Fruit fly (Drosophila melanogaster): ENCODE data around the gene VhaAC39-2.
A peak's percentile ranks its signal among the peaks of the same experiment; 100 is the strongest.

Gene VhaAC39-2

DNA sequence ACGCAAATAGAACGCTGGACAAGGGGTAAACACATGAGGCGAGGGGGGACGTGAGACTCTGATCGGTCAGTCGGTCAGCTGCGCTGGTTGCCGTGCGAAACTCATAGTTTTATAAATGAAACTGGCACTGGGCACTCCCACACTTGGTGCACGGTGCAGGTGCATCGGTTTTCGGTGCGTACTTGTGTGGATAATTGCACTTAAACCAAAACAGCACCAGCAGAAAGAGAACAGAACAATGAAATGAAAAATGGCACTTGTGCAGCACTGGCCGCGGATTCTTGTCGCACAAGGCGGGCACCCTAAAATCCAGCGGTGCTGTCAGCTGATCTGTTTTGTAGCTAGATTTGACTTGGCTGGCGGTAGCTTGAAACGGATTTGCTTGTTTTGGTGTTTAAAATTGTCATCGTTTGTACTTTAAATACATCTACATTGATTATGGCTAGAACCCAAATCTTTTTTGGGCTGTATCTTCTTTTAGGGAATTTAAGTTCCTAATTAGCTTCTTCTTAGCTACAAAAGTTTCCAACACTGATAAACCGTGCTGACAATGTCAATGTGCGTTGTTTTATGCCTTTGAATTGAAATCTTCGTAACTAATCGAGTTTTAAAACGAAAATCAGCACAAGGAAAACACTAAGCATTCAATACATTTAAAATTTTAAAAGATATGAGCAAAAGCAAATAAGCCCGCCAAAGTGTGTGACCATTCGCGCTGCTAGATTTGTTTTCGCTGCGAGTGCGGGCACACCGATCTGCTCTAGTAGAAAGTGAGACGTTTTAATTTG lies 41.2 kb downstream of the VhaAC39-2 start, which contains the start of the genes Rassf and CenB1A (continued):
- TF ChIP-seq Sry-β (GFP tag; optimal IDR thresholded peaks at IDR 0.05) (peak; percentile 97), Myb (GFP tag; optimal IDR thresholded peaks at IDR 0.05) (peak; percentile 57), Trl (optimal IDR thresholded peaks at IDR 0.05) (peak in 1 of 2 experiments; percentile 12), Trl (GFP tag; optimal IDR thresholded peaks at IDR 0.05) (peak; percentile 50), fd102C (GFP tag; optimal IDR thresholded peaks at IDR 0.05) (no peak), CG13287 (GFP tag; IDR thresholded peaks at IDR 0.05; ENCODE audit: partially characterized antibody) (peak; percentile 74), disco-r (GFP tag; optimal IDR thresholded peaks at IDR 0.05) (no peak), HHEX (GFP tag; optimal IDR thresholded peaks at IDR 0.05) (no peak), ind (GFP tag; optimal IDR thresholded peaks at IDR 0.05) (peak; percentile 45), fd64A (GFP tag; optimal IDR thresholded peaks at IDR 0.05) (no peak), Meics (GFP tag; optimal IDR thresholded peaks at IDR 0.05) (no peak), Gug (GFP tag; IDR thresholded peaks at IDR 0.05) (0 out of 4 replicates have a peak, but pooled peaks have one; percentile 9), hb (GFP tag; IDR thresholded peaks at IDR 0.05; ENCODE audit: partially characterized antibody) (no peak), CG8388 (GFP tag; optimal IDR thresholded peaks at IDR 0.05) (peak; percentile 9), CG13296 (GFP tag; optimal IDR thresholded peaks at IDR 0.05) (no peak), cato (GFP tag; optimal IDR thresholded peaks at IDR 0.05; ENCODE audit: borderline replicate concordance) (peak; percentile 39), Oaz (GFP tag; IDR thresholded peaks at IDR 0.05) (0 out of 2 replicates have a peak, but pooled peaks have one; percentile 28), vvl (GFP tag; IDR thresholded peaks at IDR 0.05) (peak; percentile 51), pum (GFP tag; optimal IDR thresholded peaks at IDR 0.05) (peak; percentile 48), CG10654 (GFP tag; optimal IDR thresholded peaks at IDR 0.05) (peak; percentile 16), CG4707 (GFP tag; optimal IDR thresholded peaks at IDR 0.05) (no peak), pho (GFP tag; optimal IDR thresholded peaks at IDR 0.05) (peak; percentile 57), CG33213 (GFP tag; optimal IDR thresholded peaks at IDR 0.05) (peak; percentile 36), mam (GFP tag; optimal IDR thresholded peaks at IDR 0.05) (peak; percentile 63), Ets97D (GFP tag; optimal IDR thresholded peaks at IDR 0.05) (peak; percentile 60), CG10321 (GFP tag; IDR thresholded peaks at IDR 0.05) (no peak), bab2 (GFP tag; optimal IDR thresholded peaks at IDR 0.05) (peak; percentile 23), zen (tag; optimal IDR thresholded peaks at IDR 0.05) (no peak), CG14965 (GFP tag; optimal IDR thresholded peaks at IDR 0.05; ENCODE audit: borderline replicate concordance) (no peak), tin (GFP tag; optimal IDR thresholded peaks at IDR 0.05) (peak; percentile 46), Fer3 (tag; optimal IDR thresholded peaks at IDR 0.05) (peak; percentile 4), CG3407 (GFP tag; optimal IDR thresholded peaks at IDR 0.05) (no peak), CG15011 (GFP tag; optimal IDR thresholded peaks at IDR 0.05) (no peak), scrt (GFP tag; optimal IDR thresholded peaks at IDR 0.05) (no peak), sob (GFP tag; IDR thresholded peaks at IDR 0.05) (peak; percentile 58; the same call in 1 of the 2 replicates), CG34224 (GFP tag; IDR thresholded peaks at IDR 0.05; ENCODE audit: partially characterized antibody) (peak; percentile 67; the same call in 2 of the 3 replicates), Stat92E (GFP tag; optimal IDR thresholded peaks at IDR 0.05) (no peak), nerfin-2 (GFP tag; IDR thresholded peaks at IDR 0.05; ENCODE audit: partially characterized antibody) (no peak), sisA (GFP tag; IDR thresholded peaks at IDR 0.05) (peak; percentile 37; the same call in 1 of the 2 replicates), Side (GFP tag; optimal IDR thresholded peaks at IDR 0.05) (no peak), CG2712 (tag; optimal IDR thresholded peaks at IDR 0.05) (peak; percentile 14), lab (GFP tag; optimal IDR thresholded peaks at IDR 0.05) (peak; percentile 19), kni (GFP tag; optimal IDR thresholded peaks at IDR 0.05) (peak; percentile 45), mld (GFP tag; IDR thresholded peaks at IDR 0.05; ENCODE audit: partially characterized antibody) (no peak), ara (GFP tag; IDR thresholded peaks at IDR 0.05) (peak; percentile 11; the same call in 1 of the 2 replicates), az2 (GFP tag; optimal IDR thresholded peaks at IDR 0.05) (peak; percentile 18), CG31441 (GFP tag; IDR thresholded peaks at IDR 0.05) (no peak), chif (GFP tag; optimal IDR thresholded peaks at IDR 0.05) (peak in 1 of 2 experiments; percentile 36)

Data from whole organism, embryonic.